Fruit fly (Drosophila melanogaster): ENCODE measurements around the gene TP53INP.
A peak's percentile ranks its signal among the peaks of the same experiment; 100 is the strongest.

The TP53INP gene

DNA sequence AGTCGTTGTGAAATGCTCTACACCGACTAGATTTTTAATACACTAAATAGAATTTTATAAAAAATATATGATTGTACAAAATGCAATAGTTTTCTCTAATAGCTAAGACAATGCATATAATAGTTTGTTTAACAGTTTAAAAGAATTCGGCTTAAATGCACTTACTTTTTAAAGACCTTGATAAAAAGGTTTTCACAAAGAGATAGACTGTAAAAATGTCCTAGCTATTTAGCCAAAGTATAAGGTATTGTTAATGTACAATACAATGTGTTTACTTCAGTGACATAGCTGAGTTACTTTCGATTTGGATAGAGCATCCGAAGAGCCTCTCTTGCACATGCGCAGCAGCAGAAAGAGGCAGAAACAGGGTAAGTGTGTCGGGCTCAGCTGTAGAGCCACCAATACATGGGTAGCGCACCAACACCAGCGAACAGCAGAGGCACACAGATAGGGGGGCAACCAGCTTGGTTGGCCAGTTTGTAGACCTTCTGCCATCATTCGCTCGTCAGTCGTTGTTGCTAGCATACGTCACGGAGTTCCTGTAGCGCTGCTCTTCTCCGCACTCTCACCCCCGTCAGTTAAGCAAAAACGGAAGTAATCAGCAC lies at the start of gene TP53INP:
Gene TP53INP, plus strand, starts transcription at position 291 of the 605 bp plus-strand sequence.
- TF ChIP-seq gcm (GFP tag; optimal IDR thresholded peaks at IDR 0.05), result peak; percentile 90
- TF ChIP-seq CG4328 (GFP tag; optimal IDR thresholded peaks at IDR 0.05), result peak; percentile 77
- peak; percentile 49 for TF ChIP-seq NC2β (GFP tag; optimal IDR thresholded peaks at IDR 0.05)
- 0 out of 2 replicates have a peak, but pooled peaks have one; percentile 6 for TF ChIP-seq gsb (GFP tag; IDR thresholded peaks at IDR 0.05)
- peak; percentile 52; the same call in 2 of the 3 replicates for TF ChIP-seq ci (GFP tag; IDR thresholded peaks at IDR 0.05)
- peak; percentile 75 for TF ChIP-seq CG16863 (GFP tag; optimal IDR thresholded peaks at IDR 0.05)
- TF ChIP-seq CG32532 (GFP tag; IDR thresholded peaks at IDR 0.05), result peak; percentile 74
- TF ChIP-seq CG11085 (GFP tag; IDR thresholded peaks at IDR 0.05), result no peak
- TF ChIP-seq CG10267 (tag; optimal IDR thresholded peaks at IDR 0.05), result peak; percentile 87
- peak; percentile 88 for TF ChIP-seq CG18619 (GFP tag; optimal IDR thresholded peaks at IDR 0.05)
- peak; percentile 51 for TF ChIP-seq CG10366 (GFP tag; IDR thresholded peaks at IDR 0.05)
- peak; percentile 40 for TF ChIP-seq Mad (GFP tag; optimal IDR thresholded peaks at IDR 0.05)
- TF ChIP-seq Gsc (GFP tag; IDR thresholded peaks at IDR 0.05), result no peak
- TF ChIP-seq mam (GFP tag; optimal IDR thresholded peaks at IDR 0.05), result peak; percentile 50
- peak; percentile 76 for TF ChIP-seq twi (tag; optimal IDR thresholded peaks at IDR 0.05)
- TF ChIP-seq nerfin-2 (GFP tag; IDR thresholded peaks at IDR 0.05; ENCODE audit: partially characterized antibody), result no peak
- peak; percentile 37 for TF ChIP-seq CG31388 (GFP tag; optimal IDR thresholded peaks at IDR 0.05)
- no peak for TF ChIP-seq usp (GFP tag; optimal IDR thresholded peaks at IDR 0.05)
- TF ChIP-seq NC2α (GFP tag; optimal IDR thresholded peaks at IDR 0.05), result peak; percentile 36
- peak; percentile 77 for TF ChIP-seq CG16815 (GFP tag; optimal IDR thresholded peaks at IDR 0.05)
- peak; percentile 66 for TF ChIP-seq CG12942 (GFP tag; optimal IDR thresholded peaks at IDR 0.05)
- TF ChIP-seq Optix (GFP tag; IDR thresholded peaks at IDR 0.05), result no peak
- peak; percentile 69 for TF ChIP-seq CG4404 (GFP tag; IDR thresholded peaks at IDR 0.05)
- TF ChIP-seq Ets97D (GFP tag; optimal IDR thresholded peaks at IDR 0.05), result peak; percentile 3
- TF ChIP-seq dati (GFP tag; IDR thresholded peaks at IDR 0.05), result no peak
- TF ChIP-seq CG7357 (GFP tag; IDR thresholded peaks at IDR 0.05), result peak; percentile 65; the same call in 2 of the 3 replicates
- TF ChIP-seq prd (optimal IDR thresholded peaks at IDR 0.05), result no peak
- peak; percentile 82 for TF ChIP-seq prd (GFP tag; IDR thresholded peaks at IDR 0.05)
- TF ChIP-seq CG11695 (GFP tag; IDR thresholded peaks at IDR 0.05), result peak; percentile 74
- TF ChIP-seq CG13296 (GFP tag; optimal IDR thresholded peaks at IDR 0.05), result peak; percentile 83
- TF ChIP-seq slbo (GFP tag; IDR thresholded peaks at IDR 0.05), result peak; percentile 76
- TF ChIP-seq kah (GFP tag; optimal IDR thresholded peaks at IDR 0.05), result peak; percentile 64
- TF ChIP-seq unpg (GFP tag; optimal IDR thresholded peaks at IDR 0.05), result peak; percentile 85
- peak; percentile 71 for TF ChIP-seq Bteb2 (GFP tag; optimal IDR thresholded peaks at IDR 0.05)
- peak; percentile 55 for TF ChIP-seq YL-1 (GFP tag; optimal IDR thresholded peaks at IDR 0.05)
- peak; percentile 78 for TF ChIP-seq CG12155 (GFP tag; optimal IDR thresholded peaks at IDR 0.05)
- TF ChIP-seq Rfx (GFP tag; IDR thresholded peaks at IDR 0.05), result peak; percentile 64
- TF ChIP-seq tio (GFP tag; optimal IDR thresholded peaks at IDR 0.05), result peak; percentile 90
- 0 out of 2 replicates have a peak, but pooled peaks have one; percentile 25 for TF ChIP-seq Taf1 (GFP tag; IDR thresholded peaks at IDR 0.05)
- TF ChIP-seq CG2678 (tag; optimal IDR thresholded peaks at IDR 0.05), result peak; percentile 95
- peak; percentile 80 for TF ChIP-seq CG11723 (GFP tag; optimal IDR thresholded peaks at IDR 0.05)
- peak; percentile 86 for TF ChIP-seq caup (GFP tag; optimal IDR thresholded peaks at IDR 0.05; ENCODE audit: severe bottlenecking)
- peak; percentile 82 for TF ChIP-seq Antp (GFP tag; optimal IDR thresholded peaks at IDR 0.05)
- peak; percentile 7 for TF ChIP-seq ash1 (GFP tag; optimal IDR thresholded peaks at IDR 0.05)
- no peak for TF ChIP-seq MTF-1 (GFP tag; optimal IDR thresholded peaks at IDR 0.05; ENCODE audit: borderline replicate concordance)
- TF ChIP-seq pfk (GFP tag; optimal IDR thresholded peaks at IDR 0.05), result no peak
- peak; percentile 89 for TF ChIP-seq fd96Cb (tag; optimal IDR thresholded peaks at IDR 0.05)
- TF ChIP-seq CG14860 (GFP tag; IDR thresholded peaks at IDR 0.05; ENCODE audit: partially characterized antibody), result no peak
- TF ChIP-seq CG4854 (GFP tag; optimal IDR thresholded peaks at IDR 0.05), result peak; percentile 68
- peak; percentile 81 for TF ChIP-seq CG2120 (GFP tag; optimal IDR thresholded peaks at IDR 0.05)
